Worm (Caenorhabditis elegans) whole organism, L4 larva: ENCODE measurements around the gene cnt-1.

Experiments
- R02D3.7 ChIP-seq: fragments of 150-350 bp; sonication (generic microtip); optimal IDR thresholded peaks from 3 replicates; lab custom pipeline; 2014; ENCODE audit warnings: missing biosample characterization, missing genetic modification characterization
- Y48G9A.11 ChIP-seq: fragments of 200-800 bp; sonication (Bioruptor generic); IDR thresholded peaks from 2 replicates; pipeline ENCODE4 v1.3.6; 2022; ENCODE audit warnings: missing genetic modification reagents, missing genetic modification characterization, missing compliant biosample characterization
- ctbp-1 ChIP-seq: fragments of 200-800 bp; sonication (Bioruptor generic); IDR thresholded peaks from 2 replicates; pipeline ENCODE4 v1.3.6; 2022; ENCODE audit warnings: missing genetic modification reagents, missing genetic modification characterization, missing compliant biosample characterization
- nhr-77 ChIP-seq: fragments of 150-350 bp; optimal IDR thresholded peaks from 2 replicates; lab custom pipeline; 2014; ENCODE audit warnings: missing biosample characterization, missing genetic modification characterization
- zip-2 ChIP-seq: fragments of 150-350 bp; optimal IDR thresholded peaks from 2 replicates; lab custom pipeline; 2014; ENCODE audit warnings: missing biosample characterization, missing genetic modification characterization

ce11 chrII:12099889-12100288, 11.2 kb upstream of the cnt-1 start, which contains the start of gene Y17G7B.17:
- no peak for TF ChIP-seq R02D3.7 (tag; lab: Kevin White, UChicago)
- TF ChIP-seq Y48G9A.11 (GFP tag; lab: Robert Waterston, UW): no peak
- TF ChIP-seq zip-2: no peak
- TF ChIP-seq ctbp-1 (GFP tag; lab: Robert Waterston, UW): no peak
- no peak for TF ChIP-seq nhr-77 (tag; lab: Kevin White, UChicago)
